Worm (Caenorhabditis elegans) whole organism, early embryonic: Measurements from ENCODE around the gene srw-12.

Experiments used
- ama-1 ChIP-seq: fragments of 150-350 bp; optimal IDR thresholded peaks from 2 replicates; lab custom pipeline; 2014
- ceh-36 ChIP-seq: sonication (generic microtip); optimal IDR thresholded peaks from 2 replicates; lab custom pipeline; 2016; ENCODE audit warnings: missing genetic modification characterization, inconsistent platforms, missing compliant biosample characterization
- pes-1 ChIP-seq: fragments of 200-800 bp; sonication (Bioruptor generic); IDR thresholded peaks from 2 replicates; pipeline ENCODE4 v1.3.6; 2022; ENCODE audit warnings: missing genetic modification reagents, missing genetic modification characterization, missing compliant biosample characterization
- scrt-1 ChIP-seq: fragments of 200-800 bp; sonication (Bioruptor generic); IDR thresholded peaks from 2 replicates; pipeline ENCODE4 v1.3.6; 2022; ENCODE audit warnings: missing genetic modification characterization, missing compliant biosample characterization
- tbx-11 ChIP-seq: fragments of 200-800 bp; sonication (Bioruptor generic); IDR thresholded peaks from 2 replicates; pipeline ENCODE4 v1.3.6; 2022; ENCODE audit warnings: missing genetic modification characterization, missing compliant biosample characterization

DNA sequence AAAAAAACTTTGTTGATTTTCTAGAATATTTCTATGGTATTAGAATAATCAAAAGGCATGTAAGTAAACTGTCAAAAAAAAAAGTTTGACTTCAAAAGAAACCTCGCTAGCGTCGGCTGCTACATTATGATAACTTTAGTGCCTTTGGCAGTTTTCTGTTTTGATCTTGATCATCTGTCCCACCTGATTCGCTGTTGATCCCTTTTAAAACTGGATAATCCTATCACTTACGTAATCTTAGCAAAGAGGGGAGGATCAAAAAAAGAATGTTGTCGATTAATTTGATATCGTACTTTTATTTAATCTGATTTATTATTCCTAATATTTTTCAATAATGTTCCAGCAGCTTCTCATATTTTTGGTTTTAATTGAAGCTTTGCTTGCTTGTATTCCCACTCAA, 21.5 kb upstream of the srw-12 start, which contains the start of gene M01B2.8:
- no peak for TF ChIP-seq ceh-36 (tag; lab: Kevin White, UChicago)
- TF ChIP-seq ama-1 (lab: Kevin White, UChicago), result no peak
- no peak for TF ChIP-seq pes-1
- no peak for TF ChIP-seq tbx-11 (GFP tag; lab: Robert Waterston, UW)
- no peak for TF ChIP-seq scrt-1
